Worm (Caenorhabditis elegans) whole organism, midembryonic: ENCODE results near the gene C29F9.9.
"Not testable (repeated sequence)": the region's sequence is repeated elsewhere in the genome, so short reads cannot be mapped to it uniquely, and the experiment has no call there.

Experiments
- T22C8.4 ChIP-seq: fragments of 200-800 bp; sonication (Bioruptor generic); IDR thresholded peaks from 2 replicates; pipeline ENCODE4 v1.3.6; 2022; ENCODE audit warnings: missing genetic modification characterization, missing compliant biosample characterization
- cog-1 ChIP-seq: sonication (generic microtip); optimal IDR thresholded peaks from 2 replicates; lab custom pipeline; 2016; ENCODE audit warnings: missing genetic modification characterization, missing compliant biosample characterization
- flt-1 ChIP-seq: fragments of 200-800 bp; sonication (Bioruptor generic); IDR thresholded peaks from 2 replicates; pipeline ENCODE4 v1.3.6; 2022; ENCODE audit warnings: missing genetic modification characterization, missing compliant biosample characterization
- klf-2 ChIP-seq: fragments of 200-800 bp; sonication (Bioruptor generic); conservative IDR thresholded peaks from 2 replicates; pipeline ENCODE4 v1.3.6; 2022; ENCODE audit warnings: missing genetic modification reagents, missing genetic modification characterization, missing compliant biosample characterization
- med-1 ChIP-seq: sonication (generic microtip); optimal IDR thresholded peaks from 2 replicates; lab custom pipeline; 2017; ENCODE audit warnings: missing genetic modification characterization, mild to moderate bottlenecking, missing compliant biosample characterization, antibody characterized with exemption, missing genetic modification reagents; ENCODE audit not compliant: insufficient read depth
- ref-1 ChIP-seq: fragments of 200-800 bp; sonication (Bioruptor generic); conservative IDR thresholded peaks from 2 replicates; pipeline ENCODE4 v1.3.6; 2022; ENCODE audit warnings: missing genetic modification reagents, missing genetic modification characterization, missing compliant biosample characterization
- tab-1 ChIP-seq: fragments of 200-800 bp; sonication (Bioruptor generic); IDR thresholded peaks from 2 replicates; pipeline ENCODE4 v1.3.6; 2022; ENCODE audit warnings: missing genetic modification characterization, missing compliant biosample characterization
- ztf-23 ChIP-seq: fragments of 200-800 bp; sonication (Bioruptor generic); IDR thresholded peaks from 2 replicates; pipeline ENCODE4 v1.3.6; 2022; ENCODE audit warnings: missing genetic modification reagents, missing genetic modification characterization, missing compliant biosample characterization
- ztf-29 ChIP-seq: fragments of 200-800 bp; sonication (Bioruptor generic); IDR thresholded peaks from 2 replicates; pipeline ENCODE4 v1.3.6; 2022; ENCODE audit warnings: missing genetic modification reagents, missing genetic modification characterization, missing compliant biosample characterization

Gene C29F9.9

ce11 chrIII:98822-99221 lies at the start of gene C29F9.9:
C29F9.9 (minus strand) TSS chrIII:98922.
- TF ChIP-seq flt-1 (GFP tag; lab: Robert Waterston, UW); med-1 (GFP tag; lab: Kevin White, UChicago); klf-2: not testable (repeated sequence)

ce11 chrIII:147570-148076 lies 48.9 kb upstream of the C29F9.9 start, which contains the start of gene sqst-5:
sqst-5 (minus strand) TSS chrIII:147620.
- TF ChIP-seq flt-1 (GFP tag; lab: Robert Waterston, UW) (no peak), T22C8.4 (GFP tag; lab: Robert Waterston, UW) (no peak), ref-1 (GFP tag; lab: Robert Waterston, UW) (no peak), cog-1 (tag; lab: Kevin White, UChicago) (no peak), tab-1 (no peak), med-1 (GFP tag; lab: Kevin White, UChicago) (no peak), klf-2 (no peak), ztf-23 (GFP tag; lab: Robert Waterston, UW) (no peak), ztf-29 (GFP tag; lab: Robert Waterston, UW) (no peak)

- TF ChIP-seq T22C8.4 (GFP tag; lab: Robert Waterston, UW) = no peak
- no peak for TF ChIP-seq ref-1 (GFP tag; lab: Robert Waterston, UW)
- TF ChIP-seq tab-1 = no peak
- no peak for TF ChIP-seq klf-2
- no peak for TF ChIP-seq ztf-23 (GFP tag; lab: Robert Waterston, UW)
- no peak for TF ChIP-seq cog-1 (tag; lab: Kevin White, UChicago)
- no peak for TF ChIP-seq med-1 (GFP tag; lab: Kevin White, UChicago)
- no peak for TF ChIP-seq ztf-29 (GFP tag; lab: Robert Waterston, UW)
- no peak for TF ChIP-seq flt-1 (GFP tag; lab: Robert Waterston, UW)
Measured at ce11 chrIII:146369-146768, 47.6 kb upstream of the C29F9.9 start, which contains the start of gene fbxb-84. fbxb-84 (minus strand) TSS chrIII:146469.

ce11 chrIII:145078-145477 lies 46.4 kb upstream of the C29F9.9 start, which contains the start of the genes T17A3.12 and fbxb-83:
T17A3.12 (minus strand) TSS chrIII:145178.
fbxb-83 (minus strand) TSS chrIII:145211.
- TF ChIP-seq med-1 (GFP tag; lab: Kevin White, UChicago) (no peak), cog-1 (tag; lab: Kevin White, UChicago) (no peak), T22C8.4 (GFP tag; lab: Robert Waterston, UW) (no peak), ztf-23 (GFP tag; lab: Robert Waterston, UW) (no peak), ztf-29 (GFP tag; lab: Robert Waterston, UW) (no peak), tab-1 (no peak), flt-1 (GFP tag; lab: Robert Waterston, UW) (no peak), klf-2 (no peak), ref-1 (GFP tag; lab: Robert Waterston, UW) (no peak)

ce11 chrIII:143121-143520 lies 44.4 kb upstream of the C29F9.9 start, which contains the start of gene fbxb-82:
fbxb-82 (minus strand) TSS chrIII:143221.
- TF ChIP-seq T22C8.4 (GFP tag; lab: Robert Waterston, UW) = no peak
- TF ChIP-seq cog-1 (tag; lab: Kevin White, UChicago) = no peak
- no peak for TF ChIP-seq flt-1 (GFP tag; lab: Robert Waterston, UW)
- no peak for TF ChIP-seq tab-1
- TF ChIP-seq med-1 (GFP tag; lab: Kevin White, UChicago) = no peak

ce11 chrIII:140904-141303 lies 42.2 kb upstream of the C29F9.9 start, which contains the start of gene fbxb-81:
fbxb-81 (minus strand) TSS chrIII:141217.
- TF ChIP-seq med-1 (GFP tag; lab: Kevin White, UChicago) (no peak), ztf-23 (GFP tag; lab: Robert Waterston, UW) (no peak), klf-2 (no peak), flt-1 (GFP tag; lab: Robert Waterston, UW) (no peak), tab-1 (no peak), ref-1 (GFP tag; lab: Robert Waterston, UW) (no peak), ztf-29 (GFP tag; lab: Robert Waterston, UW) (no peak), T22C8.4 (GFP tag; lab: Robert Waterston, UW) (no peak), cog-1 (tag; lab: Kevin White, UChicago) (no peak)

- TF ChIP-seq ztf-23 (GFP tag; lab: Robert Waterston, UW) (no peak), ztf-29 (GFP tag; lab: Robert Waterston, UW) (no peak), klf-2 (no peak), tab-1 (no peak), med-1 (GFP tag; lab: Kevin White, UChicago) (no peak), ref-1 (GFP tag; lab: Robert Waterston, UW) (no peak), T22C8.4 (GFP tag; lab: Robert Waterston, UW) (no peak), cog-1 (tag; lab: Kevin White, UChicago) (no peak), flt-1 (GFP tag; lab: Robert Waterston, UW) (no peak)
Measured at ce11 chrIII:134194-134593, 35.5 kb upstream of the C29F9.9 start, which contains the start of gene pals-25. pals-25 (plus strand) TSS chrIII:134494.

ce11 chrIII:132118-132517 lies 33.4 kb upstream of the C29F9.9 start, which contains the start of gene pals-22:
pals-22 (plus strand) TSS chrIII:132418.
- TF ChIP-seq ref-1 (GFP tag; lab: Robert Waterston, UW) (no peak), cog-1 (tag; lab: Kevin White, UChicago) (no peak), ztf-29 (GFP tag; lab: Robert Waterston, UW) (no peak), med-1 (GFP tag; lab: Kevin White, UChicago) (no peak), T22C8.4 (GFP tag; lab: Robert Waterston, UW) (no peak), tab-1 (no peak), klf-2 (no peak)

ce11 chrIII:131627-132026 lies 32.9 kb upstream of the C29F9.9 start:
- TF ChIP-seq cog-1 (tag; lab: Kevin White, UChicago) (peak; percentile 5), tab-1 (no peak)

ce11 chrIII:130650-131049 lies 31.9 kb upstream of the C29F9.9 start, which contains the start of the genes nhr-280 and C29F9.2:
nhr-280 (minus strand) TSS chrIII:130750.
C29F9.2 (plus strand) TSS chrIII:130947.
- TF ChIP-seq cog-1 (tag; lab: Kevin White, UChicago) (no peak), tab-1 (no peak), T22C8.4 (GFP tag; lab: Robert Waterston, UW) (no peak), ztf-29 (GFP tag; lab: Robert Waterston, UW) (no peak), ref-1 (GFP tag; lab: Robert Waterston, UW) (no peak), med-1 (GFP tag; lab: Kevin White, UChicago) (no peak), ztf-23 (GFP tag; lab: Robert Waterston, UW) (no peak), flt-1 (GFP tag; lab: Robert Waterston, UW) (no peak), klf-2 (no peak)
